Fruit fly (Drosophila melanogaster): ENCODE results near the gene Lar.

Lar gene

DNA sequence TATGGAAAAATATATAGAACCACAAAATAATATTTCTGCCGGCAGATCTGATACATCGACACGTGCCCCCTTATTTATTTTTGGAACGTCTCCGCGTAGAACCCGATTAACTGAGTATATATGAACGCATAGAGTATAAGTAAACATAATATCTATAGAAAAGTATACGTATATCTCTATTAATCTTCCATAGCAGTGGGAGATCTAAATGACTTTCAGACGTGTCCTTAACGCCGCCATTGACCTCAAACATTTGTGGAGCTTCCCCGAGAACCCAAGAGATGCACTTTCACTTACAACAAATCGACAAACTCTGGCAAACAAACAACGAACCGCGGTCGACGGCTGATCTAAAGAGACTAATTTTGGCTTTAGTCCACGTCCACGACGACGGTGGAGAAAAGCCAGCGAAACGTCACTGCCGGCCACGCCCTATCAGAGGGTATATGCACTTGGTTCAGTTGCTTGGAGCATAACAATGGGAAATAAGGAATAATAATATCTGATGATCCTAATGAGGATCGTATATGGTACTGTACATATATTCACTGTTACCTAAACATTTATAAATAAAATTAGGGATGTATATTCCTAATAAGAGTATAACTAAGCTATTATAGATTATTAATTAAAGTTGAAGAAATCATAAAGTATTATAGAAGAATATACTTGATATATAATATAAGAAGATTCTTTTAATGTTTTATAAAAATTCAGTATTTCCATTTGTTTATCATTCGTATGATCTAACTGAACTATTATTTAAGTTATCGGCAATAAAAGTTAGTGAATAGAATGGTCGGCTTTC, 177.6 kb downstream of the Lar start, which contains the start of gene fbp (continued):
- TF ChIP-seq CG34376 (GFP tag; optimal IDR thresholded peaks at IDR 0.05) (peak; percentile 75), CG3163 (GFP tag; optimal IDR thresholded peaks at IDR 0.05) (peak; percentile 83), sna (GFP tag; IDR thresholded peaks at IDR 0.05; ENCODE audit: partially characterized antibody) (no peak), Elba2 (GFP tag; optimal IDR thresholded peaks at IDR 0.05) (no peak), mirr (GFP tag; optimal IDR thresholded peaks at IDR 0.05) (no peak), CG11456 (GFP tag; IDR thresholded peaks at IDR 0.05) (0 out of 3 replicates have a peak, but pooled peaks have one; percentile 39), CG3847 (GFP tag; IDR thresholded peaks at IDR 0.05) (0 out of 2 replicates have a peak, but pooled peaks have one; percentile 41), CG9727 (GFP tag; optimal IDR thresholded peaks at IDR 0.05) (peak; percentile 80), tx (GFP tag; optimal IDR thresholded peaks at IDR 0.05) (no peak), CG3407 (GFP tag; optimal IDR thresholded peaks at IDR 0.05) (peak; percentile 37), Med (GFP tag) (peak; percentile 68), nmo (GFP tag; optimal IDR thresholded peaks at IDR 0.05) (peak; percentile 86), CG12104 (GFP tag; optimal IDR thresholded peaks at IDR 0.05) (peak; percentile 68), CG10274 (GFP tag; optimal IDR thresholded peaks at IDR 0.05) (peak; percentile 23), CG2199 (GFP tag; IDR thresholded peaks at IDR 0.05) (0 out of 3 replicates have a peak, but pooled peaks have one; percentile 19), CG8281 (tag; optimal IDR thresholded peaks at IDR 0.05) (peak; percentile 22), CG2678 (tag; optimal IDR thresholded peaks at IDR 0.05) (peak; percentile 86), kni (GFP tag; optimal IDR thresholded peaks at IDR 0.05) (peak; percentile 2), D (optimal IDR thresholded peaks at IDR 0.05) (no peak), D (GFP tag; optimal IDR thresholded peaks at IDR 0.05) (peak; percentile 58), sug (tag; optimal IDR thresholded peaks at IDR 0.05) (peak; percentile 44), Vsx1 (GFP tag; optimal IDR thresholded peaks at IDR 0.05) (peak; percentile 4), CG7839 (tag; optimal IDR thresholded peaks at IDR 0.05) (peak; percentile 75), CG6683 (GFP tag; optimal IDR thresholded peaks at IDR 0.05) (peak; percentile 10), Spps (tag; optimal IDR thresholded peaks at IDR 0.05) (no peak), cwo (GFP tag; optimal IDR thresholded peaks at IDR 0.05) (peak; percentile 41), CG15514 (GFP tag; optimal IDR thresholded peaks at IDR 0.05) (peak; percentile 22), Sox100B (GFP tag; optimal IDR thresholded peaks at IDR 0.05) (peak; percentile 88), Lhr (GFP tag; optimal IDR thresholded peaks at IDR 0.05) (no peak), CG5180 (GFP tag; optimal IDR thresholded peaks at IDR 0.05) (no peak), onecut (GFP tag; IDR thresholded peaks at IDR 0.05) (no peak), PHDP (tag; optimal IDR thresholded peaks at IDR 0.05) (peak; percentile 44), gsb (GFP tag; IDR thresholded peaks at IDR 0.05) (no peak), peb (GFP tag; IDR thresholded peaks at IDR 0.05) (no peak), Gug (GFP tag; IDR thresholded peaks at IDR 0.05) (peak; percentile 59; the same call in 2 of the 4 replicates), CG5953 (GFP tag; IDR thresholded peaks at IDR 0.05) (peak; percentile 8; the same call in 1 of the 2 replicates), Antp (GFP tag; optimal IDR thresholded peaks at IDR 0.05) (peak; percentile 23), sens (GFP tag) (peak; percentile 86), Hr78 (GFP tag; optimal IDR thresholded peaks at IDR 0.05) (peak in 1 of 2 experiments; percentile 18), CG12071 (GFP tag; optimal IDR thresholded peaks at IDR 0.05) (no peak), CG18262 (tag; optimal IDR thresholded peaks at IDR 0.05) (peak; percentile 89), CG12219 (GFP tag; optimal IDR thresholded peaks at IDR 0.05) (no peak), CG7372 (GFP tag; IDR thresholded peaks at IDR 0.05) (no peak), mld (GFP tag; IDR thresholded peaks at IDR 0.05; ENCODE audit: partially characterized antibody) (no peak), klu (GFP tag; IDR thresholded peaks at IDR 0.05) (no peak), CG16815 (GFP tag; optimal IDR thresholded peaks at IDR 0.05) (peak; percentile 68), CG17912 (GFP tag; optimal IDR thresholded peaks at IDR 0.05) (peak; percentile 41), Tbp (GFP tag; optimal IDR thresholded peaks at IDR 0.05) (no peak)

All from whole organism, embryonic.